Fruit fly (Drosophila melanogaster): ENCODE results near the gene CG4660.

Gene CG4660

DNA sequence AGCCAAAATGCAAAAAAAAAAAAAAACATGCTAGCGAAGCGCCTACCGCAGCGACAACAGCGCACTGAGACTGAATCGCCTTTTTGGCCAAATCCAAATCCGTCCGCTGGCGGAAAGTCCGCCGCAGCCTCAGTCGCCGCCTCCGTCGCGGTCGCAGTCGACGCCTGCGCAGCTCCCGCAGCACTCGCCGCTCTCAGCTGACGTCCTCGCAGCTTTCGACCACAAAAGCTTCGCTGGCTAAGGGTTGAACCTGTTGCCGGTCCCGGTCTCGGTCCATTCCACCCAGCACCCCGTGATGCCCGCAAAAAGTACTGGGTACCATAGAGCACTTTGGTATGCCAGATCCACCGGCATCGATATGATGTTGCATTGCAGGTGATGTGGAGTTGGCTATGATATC is at the start of gene CG4660:
TSS of gene CG4660 (minus strand) at position 77 of the 400 bp plus-strand sequence.
- TF ChIP-seq CG12605 (GFP tag; IDR thresholded peaks at IDR 0.05): peak; percentile 88
- no peak for TF ChIP-seq CG13204 (GFP tag; optimal IDR thresholded peaks at IDR 0.05)
- no peak for TF ChIP-seq CG4496 (GFP tag; IDR thresholded peaks at IDR 0.05)

DNA sequence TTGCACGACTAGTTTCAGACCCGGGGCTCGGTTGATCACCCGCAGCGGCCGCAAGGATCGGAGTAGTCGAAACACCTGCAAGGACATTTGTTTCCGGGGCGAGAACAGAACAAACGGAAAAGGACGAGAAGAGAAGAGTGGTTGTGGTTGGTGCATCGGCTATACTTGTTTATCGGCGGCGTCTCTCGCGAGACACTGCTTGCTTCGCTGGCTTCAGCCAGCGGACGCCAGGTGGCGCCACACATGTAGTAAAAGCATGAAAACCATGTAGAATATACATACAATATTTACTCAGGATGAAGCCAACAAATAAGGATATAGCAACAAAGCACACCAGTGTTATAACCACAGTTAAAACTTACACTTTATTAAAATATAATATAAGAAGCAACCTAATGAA is 28.7 kb upstream of the CG4660 start:
- TF ChIP-seq Pif1A (GFP tag; optimal IDR thresholded peaks at IDR 0.05): no peak
- TF ChIP-seq CG12605 (GFP tag; IDR thresholded peaks at IDR 0.05): no peak
- no peak for TF ChIP-seq CG17806 (tag; optimal IDR thresholded peaks at IDR 0.05)

DNA sequence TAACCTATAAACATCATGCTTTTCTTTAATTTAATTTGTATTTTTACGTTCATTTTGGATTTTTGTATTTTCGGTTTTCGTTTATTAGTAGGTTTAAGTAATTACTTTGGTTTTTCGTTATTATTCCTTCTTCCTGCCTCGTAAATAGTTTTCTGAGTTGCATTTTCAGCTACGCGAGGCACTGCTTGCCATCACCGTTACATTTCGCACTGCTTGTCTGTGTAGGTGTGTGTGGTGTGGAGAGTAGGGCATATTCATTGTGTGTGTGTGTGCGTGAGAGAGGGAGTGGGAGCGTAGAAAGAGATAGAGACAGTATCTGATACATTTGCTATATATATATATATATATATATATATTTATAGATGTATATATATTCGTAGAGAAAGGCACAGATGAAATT is 23.6 kb upstream of the CG4660 start:
- no peak for TF ChIP-seq CG8159 (tag; optimal IDR thresholded peaks at IDR 0.05)
- no peak for TF ChIP-seq CG15710 (tag; optimal IDR thresholded peaks at IDR 0.05)
- no peak for TF ChIP-seq CG10348 (GFP tag; IDR thresholded peaks at IDR 0.05)
- no peak for TF ChIP-seq CG14655 (GFP tag; optimal IDR thresholded peaks at IDR 0.05)
- no peak for TF ChIP-seq CG32121 (GFP tag; IDR thresholded peaks at IDR 0.05)
- no peak for TF ChIP-seq CG17806 (tag; optimal IDR thresholded peaks at IDR 0.05)
- no peak for TF ChIP-seq CG34367 (tag; optimal IDR thresholded peaks at IDR 0.05)
- TF ChIP-seq Snoo (tag; optimal IDR thresholded peaks at IDR 0.05): no peak
- TF ChIP-seq CG8301 (tag; optimal IDR thresholded peaks at IDR 0.05): no peak

DNA sequence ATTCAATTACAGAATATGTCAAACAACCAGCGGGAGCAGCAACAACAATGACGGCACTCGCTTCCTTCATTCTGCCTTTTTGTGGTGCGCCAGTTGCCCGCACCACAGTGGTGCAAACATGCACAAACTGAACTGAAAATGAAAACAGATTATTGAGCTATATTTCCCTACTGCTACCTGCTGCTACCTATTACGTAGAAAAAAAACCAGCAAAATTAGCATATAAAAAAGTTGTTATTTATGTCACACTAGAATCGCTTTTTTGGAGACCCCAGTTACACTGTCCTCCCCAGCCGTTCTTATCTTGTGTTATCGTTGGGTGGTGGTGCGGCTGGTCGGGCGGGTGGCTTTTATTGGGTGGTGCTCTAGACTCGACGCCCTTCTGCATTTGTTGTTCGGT is 16.4 kb upstream of the CG4660 start:
- TF ChIP-seq CG9948 (tag; optimal IDR thresholded peaks at IDR 0.05): peak; percentile 51
- TF ChIP-seq CG4496 (GFP tag; IDR thresholded peaks at IDR 0.05): no peak; the same call in 2 of the 3 replicates
- TF ChIP-seq Pif1B (GFP tag; optimal IDR thresholded peaks at IDR 0.05): peak; percentile 39
- TF ChIP-seq rn (GFP tag; IDR thresholded peaks at IDR 0.05): 0 out of 2 replicates have a peak, but pooled peaks have one; percentile 3
- peak; percentile 74; the same call in 2 of the 3 replicates for TF ChIP-seq fd96Ca (GFP tag; IDR thresholded peaks at IDR 0.05)
- TF ChIP-seq CG10348 (GFP tag; IDR thresholded peaks at IDR 0.05): no peak
- peak; percentile 58 for TF ChIP-seq Pif1A (GFP tag; optimal IDR thresholded peaks at IDR 0.05)
- peak; percentile 51 for TF ChIP-seq CG14655 (GFP tag; optimal IDR thresholded peaks at IDR 0.05)
- TF ChIP-seq EcR (GFP tag; optimal IDR thresholded peaks at IDR 0.05): no peak
- peak; percentile 62 for TF ChIP-seq CG8159 (tag; optimal IDR thresholded peaks at IDR 0.05)
- TF ChIP-seq CG12605 (GFP tag; IDR thresholded peaks at IDR 0.05): 0 out of 2 replicates have a peak, but pooled peaks have one; percentile 42
- TF ChIP-seq CG13204 (GFP tag; optimal IDR thresholded peaks at IDR 0.05): no peak
- no peak for TF ChIP-seq CG17806 (tag; optimal IDR thresholded peaks at IDR 0.05)
- TF ChIP-seq D1 (tag; optimal IDR thresholded peaks at IDR 0.05): no peak
- peak; percentile 47 for TF ChIP-seq CG15710 (tag; optimal IDR thresholded peaks at IDR 0.05)
- TF ChIP-seq CG32121 (GFP tag; IDR thresholded peaks at IDR 0.05): no peak
- TF ChIP-seq gl (tag; optimal IDR thresholded peaks at IDR 0.05): no peak
- peak; percentile 26 for TF ChIP-seq CG34367 (tag; optimal IDR thresholded peaks at IDR 0.05)
- TF ChIP-seq Ets98B (GFP tag; IDR thresholded peaks at IDR 0.05): peak; percentile 47
- no peak for TF ChIP-seq Snoo (tag; optimal IDR thresholded peaks at IDR 0.05)
- TF ChIP-seq CG8301 (tag; optimal IDR thresholded peaks at IDR 0.05): no peak

DNA sequence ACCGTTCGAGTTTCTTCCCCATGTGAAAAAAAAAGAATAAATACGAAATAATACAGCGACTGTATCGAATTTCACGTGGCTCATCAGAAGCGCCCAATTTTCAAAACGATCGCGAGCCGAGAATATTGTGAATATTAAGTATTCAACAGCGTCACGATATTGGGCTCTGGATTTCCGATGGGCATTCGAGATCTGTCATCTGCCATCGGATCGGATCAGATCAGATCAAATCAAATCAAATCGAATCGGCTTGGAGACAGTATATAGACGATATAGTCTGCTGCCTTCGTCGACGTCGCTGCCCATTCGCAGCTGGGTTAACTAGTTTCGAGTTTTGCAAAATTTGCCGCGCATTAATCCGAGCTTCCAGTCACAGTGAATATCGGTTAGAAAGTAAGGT is 13.4 kb upstream of the CG4660 start:
- TF ChIP-seq CG4496 (GFP tag; IDR thresholded peaks at IDR 0.05): no peak
- TF ChIP-seq D1 (tag; optimal IDR thresholded peaks at IDR 0.05): no peak
- TF ChIP-seq CG8159 (tag; optimal IDR thresholded peaks at IDR 0.05): no peak
- TF ChIP-seq Snoo (tag; optimal IDR thresholded peaks at IDR 0.05): no peak
- no peak for TF ChIP-seq Pif1A (GFP tag; optimal IDR thresholded peaks at IDR 0.05)
- no peak for TF ChIP-seq CG12605 (GFP tag; IDR thresholded peaks at IDR 0.05)
- TF ChIP-seq CG17806 (tag; optimal IDR thresholded peaks at IDR 0.05): no peak
- TF ChIP-seq Pif1B (GFP tag; optimal IDR thresholded peaks at IDR 0.05): no peak
- no peak for TF ChIP-seq CG13204 (GFP tag; optimal IDR thresholded peaks at IDR 0.05)
- TF ChIP-seq gl (tag; optimal IDR thresholded peaks at IDR 0.05): no peak
- TF ChIP-seq CG34367 (tag; optimal IDR thresholded peaks at IDR 0.05): no peak
- no peak for TF ChIP-seq CG15710 (tag; optimal IDR thresholded peaks at IDR 0.05)
- no peak for TF ChIP-seq CG32121 (GFP tag; IDR thresholded peaks at IDR 0.05)
- TF ChIP-seq CG10348 (GFP tag; IDR thresholded peaks at IDR 0.05): no peak

DNA sequence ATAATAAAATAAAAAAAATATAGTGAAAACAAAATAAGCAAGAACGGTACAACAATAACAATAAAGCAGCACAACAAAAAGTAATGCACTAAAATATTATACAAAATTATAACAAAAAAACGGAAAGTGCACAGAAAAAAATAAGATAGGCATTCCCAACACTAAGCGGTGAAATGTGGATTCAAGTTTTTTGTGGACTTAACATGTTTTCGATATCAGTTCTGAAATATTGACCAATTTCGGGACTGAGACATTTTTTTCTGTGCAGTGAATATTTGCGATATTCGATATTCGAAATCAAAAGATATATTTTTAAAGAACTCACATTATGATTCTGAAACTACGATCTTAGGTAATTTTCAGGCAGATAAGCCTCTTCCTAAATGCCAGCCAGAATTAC is 12.9 kb upstream of the CG4660 start:
- no peak for TF ChIP-seq Pif1B (GFP tag; optimal IDR thresholded peaks at IDR 0.05)
- TF ChIP-seq CG8159 (tag; optimal IDR thresholded peaks at IDR 0.05): no peak
- no peak for TF ChIP-seq CG8301 (tag; optimal IDR thresholded peaks at IDR 0.05)
- TF ChIP-seq CG12605 (GFP tag; IDR thresholded peaks at IDR 0.05): no peak
- no peak for TF ChIP-seq fd96Ca (GFP tag; IDR thresholded peaks at IDR 0.05)
- no peak for TF ChIP-seq CG10348 (GFP tag; IDR thresholded peaks at IDR 0.05)
- TF ChIP-seq rn (GFP tag; IDR thresholded peaks at IDR 0.05): no peak
- TF ChIP-seq CG34367 (tag; optimal IDR thresholded peaks at IDR 0.05): no peak
- no peak for TF ChIP-seq Pif1A (GFP tag; optimal IDR thresholded peaks at IDR 0.05)
- TF ChIP-seq Snoo (tag; optimal IDR thresholded peaks at IDR 0.05): no peak
- no peak for TF ChIP-seq Ets98B (GFP tag; IDR thresholded peaks at IDR 0.05)
- TF ChIP-seq CG9948 (tag; optimal IDR thresholded peaks at IDR 0.05): no peak
- no peak for TF ChIP-seq CG13204 (GFP tag; optimal IDR thresholded peaks at IDR 0.05)
- TF ChIP-seq CG17806 (tag; optimal IDR thresholded peaks at IDR 0.05): no peak
- no peak for TF ChIP-seq CG15710 (tag; optimal IDR thresholded peaks at IDR 0.05)

DNA sequence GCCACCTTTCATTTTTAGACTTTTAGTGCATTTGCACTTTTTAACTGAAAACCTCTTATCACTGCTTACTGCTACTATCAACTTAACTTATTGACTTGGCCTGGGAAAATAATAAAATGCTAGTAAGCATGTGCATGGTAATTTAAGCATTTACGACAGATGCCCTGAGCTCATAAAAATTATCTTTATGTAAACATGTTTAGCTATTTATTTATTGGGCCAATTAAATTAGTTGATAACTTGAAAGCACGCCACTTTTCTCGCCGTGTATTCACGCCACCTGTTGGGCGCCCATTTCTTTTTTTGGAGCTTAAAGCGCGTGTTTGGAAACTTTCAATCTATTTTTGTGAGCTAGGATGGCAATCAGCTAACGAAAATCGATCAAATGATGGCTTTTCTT is 11.1 kb upstream of the CG4660 start:
- TF ChIP-seq CG14655 (GFP tag; optimal IDR thresholded peaks at IDR 0.05) (peak; percentile 9), CG13204 (GFP tag; optimal IDR thresholded peaks at IDR 0.05) (no peak)

Data from whole organism, pupa.